Worm (Caenorhabditis elegans) whole organism, L1 larva: ENCODE results near the gene fbn-1.

Experiments
- snpc-4 ChIP-seq: fragments of 150-350 bp; optimal IDR thresholded peaks from 2 replicates; lab custom pipeline; 2014; ENCODE audit warnings: missing biosample characterization, missing genetic modification characterization
- ztf-11 ChIP-seq, 2 experiments: sonication (generic microtip); optimal IDR thresholded peaks; 2 replicates each; lab custom pipeline; 2016 to 2017; ENCODE audit warnings: missing genetic modification characterization in 2 of 2, missing biosample characterization in 1 of 2, missing compliant biosample characterization in 1 of 2

DNA sequence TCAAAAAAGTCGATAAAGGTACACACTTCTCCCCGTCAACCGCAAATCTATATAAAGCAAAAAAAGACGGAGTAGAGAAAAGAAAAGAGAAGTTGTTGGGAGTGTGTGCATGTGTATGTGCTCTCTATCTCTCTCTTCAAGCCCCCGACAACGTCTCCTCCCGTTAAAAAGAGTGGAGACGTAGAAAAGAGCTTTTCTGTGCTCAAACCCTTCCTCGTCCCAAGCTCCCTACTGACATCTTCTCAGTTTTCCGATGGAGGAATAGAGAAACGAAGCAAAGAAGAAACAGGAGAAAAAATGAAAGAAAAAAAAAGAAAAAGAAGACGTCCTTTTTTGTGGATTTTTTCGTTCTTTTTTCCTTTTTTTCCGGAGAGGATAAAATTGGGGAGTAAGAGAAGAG, 44.6 kb upstream of the fbn-1 start:
- no peak for TF ChIP-seq snpc-4 (tag; lab: Kevin White, UChicago)
- TF ChIP-seq ztf-11 (tag; optimal IDR thresholded peaks at IDR 0.05; lab: Kevin White, UChicago), result no peak
